Worm (Caenorhabditis elegans): Measurements from ENCODE around the gene gap-2.

The gap-2 gene

ce11 chrX:9467573-9467972 lies 4.7 kb upstream of the gap-2 start (continued):
- TF ChIP-seq ama-1 (optimal IDR thresholded peaks at IDR 0.05) (no peak), ama-1 (GFP tag; optimal IDR thresholded peaks at IDR 0.05) (peak in 1 of 2 experiments; percentile 72), xnd-1 (tag; optimal IDR thresholded peaks at IDR 0.05) (no peak), ets-4 (GFP tag; optimal IDR thresholded peaks at IDR 0.05) (no peak), B0336.3 (GFP tag; IDR thresholded peaks at IDR 0.05) (no peak; the same call in 1 of the 2 replicates), tbp1 (GFP tag; optimal IDR thresholded peaks at IDR 0.05) (peak; percentile 94), Y56A3A.18 (GFP tag; IDR thresholded peaks at IDR 0.05) (peak; percentile 88), B0035.1 (tag; optimal IDR thresholded peaks at IDR 0.05) (peak; percentile 80), ztf-18 (tag; optimal IDR thresholded peaks at IDR 0.05) (peak; percentile 66), F10E7.11 (tag; optimal IDR thresholded peaks at IDR 0.05) (peak; percentile 39), unc-130 (GFP tag; optimal IDR thresholded peaks at IDR 0.05) (peak; percentile 19), F49E8.2 (tag; optimal IDR thresholded peaks at IDR 0.05; ENCODE audit: insufficient read depth) (peak; percentile 15)

ce11 chrX:9476752-9477151 lies 4.5 kb downstream of the gap-2 start:
- TF ChIP-seq egl-18 (GFP tag; IDR thresholded peaks at IDR 0.05), result no peak
- TF ChIP-seq attf-3 (GFP tag; conservative IDR thresholded peaks at IDR 0.05), result no peak
- TF ChIP-seq attf-5 (GFP tag; optimal IDR thresholded peaks at IDR 0.05), result no peak
- TF ChIP-seq mes-4 (tag; optimal IDR thresholded peaks at IDR 0.05), result no peak
- no peak for TF ChIP-seq sdz-38 (tag; optimal IDR thresholded peaks at IDR 0.05)
- TF ChIP-seq ztf-3 (GFP tag; optimal IDR thresholded peaks at IDR 0.05), result no peak

- TF ChIP-seq F57C9.4 (tag; optimal IDR thresholded peaks at IDR 0.05) (no peak), rec-8 (tag; optimal IDR thresholded peaks at IDR 0.05) (no peak), hrde-1 (tag; optimal IDR thresholded peaks at IDR 0.05; ENCODE audit: borderline replicate concordance) (no peak), ceh-58 (GFP tag; IDR thresholded peaks at IDR 0.05) (no peak), cebp-1 (GFP tag; IDR thresholded peaks at IDR 0.05) (no peak), cebp-1 (tag; optimal IDR thresholded peaks at IDR 0.05) (no peak), ceh-100 (GFP tag; IDR thresholded peaks at IDR 0.05) (no peak), F52B5.7 (tag; optimal IDR thresholded peaks at IDR 0.05) (no peak), nhr-179 (tag; optimal IDR thresholded peaks at IDR 0.05) (no peak), lsy-27 (tag; optimal IDR thresholded peaks at IDR 0.05; ENCODE audit: borderline replicate concordance, insufficient read depth) (no peak), attf-3 (GFP tag; conservative IDR thresholded peaks at IDR 0.05) (no peak), hsf-1 (GFP tag; IDR thresholded peaks at IDR 0.05) (no peak), F10E7.11 (tag; optimal IDR thresholded peaks at IDR 0.05) (no peak)
These were observed 11.5 kb downstream of the gap-2 start for ce11 chrX:9483754-9484153.

- TF ChIP-seq F39B2.1 (GFP tag; IDR thresholded peaks at IDR 0.05) (no peak), ceh-40 (GFP tag; IDR thresholded peaks at IDR 0.05) (no peak), nhr-27 (tag; optimal IDR thresholded peaks at IDR 0.05) (no peak), madf-3 (GFP tag; IDR thresholded peaks at IDR 0.05) (no peak), zim-3 (tag; optimal IDR thresholded peaks at IDR 0.05) (no peak), ets-4 (GFP tag; optimal IDR thresholded peaks at IDR 0.05) (no peak), zfh-2 (GFP tag; conservative IDR thresholded peaks at IDR 0.05) (no peak), tlf-1 (GFP tag; optimal IDR thresholded peaks at IDR 0.05) (no peak), lsl-1 (GFP tag; optimal IDR thresholded peaks at IDR 0.05) (no peak), dox-1 (GFP tag; IDR thresholded peaks at IDR 0.05) (no peak), B0261.1 (tag; optimal IDR thresholded peaks at IDR 0.05) (no peak), F23B12.7 (tag; optimal IDR thresholded peaks at IDR 0.05; ENCODE audit: insufficient read depth) (no peak), mel-28 (tag; optimal IDR thresholded peaks at IDR 0.05; ENCODE audit: borderline replicate concordance) (no peak), Y79H2A.3 (GFP tag; conservative IDR thresholded peaks at IDR 0.05) (no peak), ccch-3 (GFP tag; optimal IDR thresholded peaks at IDR 0.05) (no peak), nhr-179 (tag; optimal IDR thresholded peaks at IDR 0.05) (no peak)
These were observed 13.9 kb downstream of the gap-2 start for ce11 chrX:9486160-9486559.
